Worm (Caenorhabditis elegans): Measurements from ENCODE around the gene C09G1.2.

The C09G1.2 gene

ce11 chrX:16024558-16024957, 42.0 kb upstream of the C09G1.2 start (continued):
- peak; percentile 57 for TF ChIP-seq mes-2 (tag; optimal IDR thresholded peaks at IDR 0.05; ENCODE audit: poor library complexity, severe bottlenecking)
- peak; percentile 60 for TF ChIP-seq lin-13 (GFP tag; optimal IDR thresholded peaks at IDR 0.05)
- peak; percentile 96 for TF ChIP-seq hlh-11 (tag; optimal IDR thresholded peaks at IDR 0.05)
- no peak for TF ChIP-seq mxl-2 (GFP tag; conservative IDR thresholded peaks at IDR 0.05)
- TF ChIP-seq dmd-9 (GFP tag; IDR thresholded peaks at IDR 0.05), result no peak
- TF ChIP-seq unc-39 (tag; optimal IDR thresholded peaks at IDR 0.05), result no peak
- no peak for TF ChIP-seq ZK546.5 (tag; optimal IDR thresholded peaks at IDR 0.05)
- no peak for TF ChIP-seq vab-7 (GFP tag; IDR thresholded peaks at IDR 0.05)
- TF ChIP-seq zip-2 (tag; optimal IDR thresholded peaks at IDR 0.05), result no peak
- TF ChIP-seq mep-1 (tag; optimal IDR thresholded peaks at IDR 0.05), result peak; percentile 82
- 0 out of 2 replicates have a peak, but pooled peaks have one; percentile 13 for TF ChIP-seq ZK337.2 (GFP tag; IDR thresholded peaks at IDR 0.05)
- TF ChIP-seq daf-19 (GFP tag; conservative IDR thresholded peaks at IDR 0.05), result no peak
- TF ChIP-seq nhr-25 (tag; optimal IDR thresholded peaks at IDR 0.05; ENCODE audit: borderline replicate concordance, insufficient read depth), result no peak
- peak; percentile 74 for TF ChIP-seq nhr-102 (tag; optimal IDR thresholded peaks at IDR 0.05)
- peak; percentile 21 for TF ChIP-seq jun-1 (tag; optimal IDR thresholded peaks at IDR 0.05)
- TF ChIP-seq nhr-41 (GFP tag; IDR thresholded peaks at IDR 0.05), result no peak
- TF ChIP-seq mdl-1 (tag; optimal IDR thresholded peaks at IDR 0.05), result peak; percentile 85 to 94
- TF ChIP-seq lsy-2 (tag; optimal IDR thresholded peaks at IDR 0.05), result peak; percentile 69 to 71
- TF ChIP-seq ztf-7 (tag; optimal IDR thresholded peaks at IDR 0.05), result no peak
- no peak for TF ChIP-seq nhr-76 (tag; optimal IDR thresholded peaks at IDR 0.05)
- TF ChIP-seq duxl-1 (tag; optimal IDR thresholded peaks at IDR 0.05; ENCODE audit: poor library complexity), result peak; percentile 5
- TF ChIP-seq cey-2 (tag; optimal IDR thresholded peaks at IDR 0.05; ENCODE audit: borderline replicate concordance, insufficient read depth), result no peak
- TF ChIP-seq egl-43 (GFP tag; IDR thresholded peaks at IDR 0.05), result no peak
- peak; percentile 60; the same call in 1 of the 2 replicates for TF ChIP-seq T26A8.4 (GFP tag; IDR thresholded peaks at IDR 0.05)
- 0 out of 2 replicates have a peak, but pooled peaks have one; percentile 44 for TF ChIP-seq nhr-42 (GFP tag; IDR thresholded peaks at IDR 0.05)
- TF ChIP-seq set-16 (GFP tag; IDR thresholded peaks at IDR 0.05), result peak; percentile 90
- TF ChIP-seq dpl-1 (GFP tag; optimal IDR thresholded peaks at IDR 0.05), result no peak
- TF ChIP-seq ceh-32 (tag; optimal IDR thresholded peaks at IDR 0.05; ENCODE audit: poor library complexity), result no peak
- TF ChIP-seq F10B5.3 (tag; optimal IDR thresholded peaks at IDR 0.05), result no peak
- no peak for TF ChIP-seq lin-1 (GFP tag; IDR thresholded peaks at IDR 0.05)
- no peak for TF ChIP-seq Y5F2A.4 (GFP tag; optimal IDR thresholded peaks at IDR 0.05)
- no peak for TF ChIP-seq ama-1 (optimal IDR thresholded peaks at IDR 0.05)
- TF ChIP-seq nhr-28 (tag; optimal IDR thresholded peaks at IDR 0.05), result peak; percentile 89
- TF ChIP-seq spr-1 (tag; optimal IDR thresholded peaks at IDR 0.05), result peak; percentile 75
- TF ChIP-seq daf-12 (tag; optimal IDR thresholded peaks at IDR 0.05), result no peak
- no peak for TF ChIP-seq ceh-62 (tag; optimal IDR thresholded peaks at IDR 0.05)
- no peak for TF ChIP-seq sdz-12 (GFP tag; optimal IDR thresholded peaks at IDR 0.05)
- TF ChIP-seq arid-1 (GFP tag; conservative IDR thresholded peaks at IDR 0.05), result 0 out of 2 replicates have a peak, but pooled peaks have one; percentile 38
- no peak for TF ChIP-seq attf-4 (tag; optimal IDR thresholded peaks at IDR 0.05)
- TF ChIP-seq lir-3 (tag; optimal IDR thresholded peaks at IDR 0.05), result peak; percentile 14
- TF ChIP-seq zag-1 (tag; optimal IDR thresholded peaks at IDR 0.05), result no peak
- no peak for TF ChIP-seq unc-130 (GFP tag; optimal IDR thresholded peaks at IDR 0.05)
- no peak for TF ChIP-seq D1046.2 (GFP tag; IDR thresholded peaks at IDR 0.05)
- TF ChIP-seq mdt-29 (GFP tag; IDR thresholded peaks at IDR 0.05), result no peak
- peak; percentile 57 to 64 for TF ChIP-seq daf-16 (GFP tag; optimal IDR thresholded peaks at IDR 0.05)
- TF ChIP-seq daf-16 (tag; optimal IDR thresholded peaks at IDR 0.05), result peak; percentile 76
- TF ChIP-seq ceh-44 (GFP tag; IDR thresholded peaks at IDR 0.05), result no peak
- TF ChIP-seq nhr-111 (GFP tag; optimal IDR thresholded peaks at IDR 0.05), result no peak
- TF ChIP-seq hmg-1.1 (GFP tag; IDR thresholded peaks at IDR 0.05), result peak; percentile 92
- TF ChIP-seq hif-1 (tag; optimal IDR thresholded peaks at IDR 0.05), result peak; percentile 29 to 94
- TF ChIP-seq zfp-3 (GFP tag; conservative IDR thresholded peaks at IDR 0.05), result no peak

All from whole organism, L4 larva.